Worm (Caenorhabditis elegans): ENCODE measurements around the gene ZK829.1.

The ZK829.1 gene

ce11 chrIV:11956387-11956786, 14.2 kb upstream of the ZK829.1 start (continued):
- TF ChIP-seq efl-1 (GFP tag; optimal IDR thresholded peaks at IDR 0.05) (no peak), Y53F4B.3 (GFP tag; IDR thresholded peaks at IDR 0.05) (no peak), lsy-27 (tag; optimal IDR thresholded peaks at IDR 0.05; ENCODE audit: borderline replicate concordance, insufficient read depth) (no peak), sdz-38 (tag; optimal IDR thresholded peaks at IDR 0.05) (no peak), Y53G8AR.9 (GFP tag; conservative IDR thresholded peaks at IDR 0.05) (no peak; the same call in 1 of the 2 replicates), nfyb-1 (GFP tag; IDR thresholded peaks at IDR 0.05) (peak; percentile 81; the same call in 1 of the 2 replicates), ccch-3 (GFP tag; optimal IDR thresholded peaks at IDR 0.05) (no peak), nfya-2 (GFP tag; IDR thresholded peaks at IDR 0.05) (no peak), let-607 (tag; optimal IDR thresholded peaks at IDR 0.05) (peak; percentile 7 to 31), B0019.2 (GFP tag; conservative IDR thresholded peaks at IDR 0.05) (no peak), unc-130 (GFP tag; optimal IDR thresholded peaks at IDR 0.05) (no peak), ztf-28 (GFP tag; IDR thresholded peaks at IDR 0.05) (no peak), F49E8.2 (tag; optimal IDR thresholded peaks at IDR 0.05; ENCODE audit: insufficient read depth) (no peak), somi-1 (GFP tag; optimal IDR thresholded peaks at IDR 0.05) (peak; percentile 97), madf-10 (tag; optimal IDR thresholded peaks at IDR 0.05) (peak; percentile 83), tbx-9 (tag; optimal IDR thresholded peaks at IDR 0.05; ENCODE audit: borderline replicate concordance) (no peak), bed-2 (GFP tag; IDR thresholded peaks at IDR 0.05) (no peak), mes-4 (tag; optimal IDR thresholded peaks at IDR 0.05) (no peak), lin-35 (GFP tag; optimal IDR thresholded peaks at IDR 0.05) (no peak), rec-8 (tag; optimal IDR thresholded peaks at IDR 0.05) (no peak), B0261.1 (tag; optimal IDR thresholded peaks at IDR 0.05) (no peak), pbrm-1 (GFP tag; IDR thresholded peaks at IDR 0.05) (peak; percentile 44; the same call in 1 of the 2 replicates), snpc-3.4 (tag; optimal IDR thresholded peaks at IDR 0.05) (no peak), nfya-1 (tag; optimal IDR thresholded peaks at IDR 0.05; ENCODE audit: borderline replicate concordance, insufficient read depth) (no peak), egrh-3 (GFP tag; IDR thresholded peaks at IDR 0.05) (peak; percentile 29; the same call in 1 of the 2 replicates), Y79H2A.3 (GFP tag; conservative IDR thresholded peaks at IDR 0.05) (no peak), attf-3 (GFP tag; conservative IDR thresholded peaks at IDR 0.05) (0 out of 2 replicates have a peak, but pooled peaks have one; percentile 13), gei-17 (GFP tag; optimal IDR thresholded peaks at IDR 0.05) (peak; percentile 74), hmg-1.2 (GFP tag; IDR thresholded peaks at IDR 0.05) (peak; percentile 59; the same call in 1 of the 2 replicates), lir-1 (GFP tag; conservative IDR thresholded peaks at IDR 0.05) (0 out of 2 replicates have a peak, but pooled peaks have one; percentile 47), madf-6 (GFP tag; IDR thresholded peaks at IDR 0.05) (no peak), die-1 (tag; optimal IDR thresholded peaks at IDR 0.05) (peak; percentile 82), aptf-2 (GFP tag; conservative IDR thresholded peaks at IDR 0.05) (no peak), K11D2.4 (GFP tag; IDR thresholded peaks at IDR 0.05) (peak; percentile 93), lin-54 (GFP tag; optimal IDR thresholded peaks at IDR 0.05) (peak; percentile 40), ama-1 (optimal IDR thresholded peaks at IDR 0.05) (no peak), ama-1 (GFP tag; optimal IDR thresholded peaks at IDR 0.05) (no peak), F22D6.2 (tag; optimal IDR thresholded peaks at IDR 0.05) (peak; percentile 80), F52B5.7 (tag; optimal IDR thresholded peaks at IDR 0.05) (peak; percentile 28), dpff-1 (tag; optimal IDR thresholded peaks at IDR 0.05) (peak; percentile 73), snpc-4 (GFP tag; optimal IDR thresholded peaks at IDR 0.05) (no peak), snpc-4 (tag; optimal IDR thresholded peaks at IDR 0.05) (peak in 1 of 4 experiments; percentile 44), zfh-2 (GFP tag; conservative IDR thresholded peaks at IDR 0.05) (peak; percentile 92), ztf-22 (GFP tag; optimal IDR thresholded peaks at IDR 0.05) (peak; percentile 91)
